Fruit fly (Drosophila melanogaster) ovary, adult (tissue): ENCODE results near the gene trbl.
A peak's percentile ranks its signal among the peaks of the same experiment; 100 is the strongest.

Experiments used
- CG17801 ChIP-seq: fragments of 200-800 bp; optimal IDR thresholded peaks from 2 replicates; lab custom pipeline; 2019; ENCODE audit warnings: missing biosample characterization, mild to moderate bottlenecking, missing genetic modification characterization, moderate library complexity; ENCODE audit not compliant: partially characterized antibody

trbl gene

DNA sequence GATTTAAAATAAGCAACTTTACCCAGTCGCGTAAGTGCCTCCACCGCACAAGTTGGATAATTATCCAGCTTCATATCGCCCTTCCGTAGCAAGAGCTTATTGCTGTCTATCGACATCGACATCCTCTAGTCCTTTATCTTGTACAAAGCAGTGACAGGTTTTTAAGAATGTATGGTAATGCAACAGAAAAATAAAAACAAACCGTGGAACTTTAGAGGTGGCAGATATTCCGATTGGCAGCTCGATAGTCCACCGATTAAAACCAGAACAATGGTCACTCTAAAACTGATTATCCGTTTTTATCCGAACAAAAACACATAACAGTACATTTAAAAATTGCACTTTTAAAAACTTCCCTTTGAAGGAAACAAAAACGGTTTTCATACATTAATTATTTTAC, 26.0 kb upstream of the trbl start, which contains the start of gene CG5274:
CG5274 (minus strand) TSS at position 218 of the 400 bp plus-strand sequence.
- TF ChIP-seq CG17801 (GFP tag; lab: Kevin White, UChicago) = no peak

DNA sequence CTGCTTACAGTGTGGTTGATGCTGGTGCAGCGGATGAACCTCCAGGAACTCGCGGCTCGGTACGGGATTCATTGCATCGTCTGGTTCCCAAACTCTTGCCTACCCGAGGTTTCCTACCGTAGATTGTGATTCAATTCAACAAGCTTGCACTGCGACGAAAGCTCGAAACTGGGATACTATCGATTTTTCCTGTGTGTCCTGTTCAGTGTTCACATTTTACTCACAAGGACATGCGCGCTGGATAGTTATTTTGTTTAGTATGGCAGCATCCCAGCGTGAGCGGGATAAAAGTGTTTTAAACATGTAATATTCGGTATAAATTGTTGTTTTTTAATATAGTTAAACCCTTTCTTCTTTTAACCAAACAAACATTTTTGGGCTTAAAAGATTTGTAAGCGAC, 24.5 kb upstream of the trbl start, which contains the start of gene CG5282:
CG5282 (minus strand) TSS at position 184 of the 400 bp plus-strand sequence.
- TF ChIP-seq CG17801 (GFP tag; lab: Kevin White, UChicago) = no peak

DNA sequence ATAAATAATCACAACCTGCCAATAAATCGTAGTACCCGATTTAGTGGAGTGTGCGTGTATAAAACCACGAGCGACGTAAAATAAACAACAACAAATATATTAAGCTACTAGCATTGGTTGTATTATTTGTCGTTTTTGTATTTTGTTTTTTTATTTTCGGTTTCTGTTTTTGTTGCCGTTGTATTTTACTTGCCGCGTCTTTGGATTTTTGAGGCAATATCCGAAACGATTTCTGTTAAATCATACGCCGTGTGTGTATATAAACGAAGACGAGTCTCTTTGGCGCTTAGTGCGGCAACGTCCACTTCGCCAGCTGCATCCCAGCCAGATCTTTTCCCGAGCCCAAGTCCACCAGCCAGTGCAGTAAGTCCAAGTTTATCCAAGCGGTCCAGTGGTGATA, 11.9 kb upstream of the trbl start, which contains the start of gene zye:
zye (plus strand) TSS at position 301 of the 400 bp plus-strand sequence.
- TF ChIP-seq CG17801 (GFP tag; lab: Kevin White, UChicago) = no peak

DNA sequence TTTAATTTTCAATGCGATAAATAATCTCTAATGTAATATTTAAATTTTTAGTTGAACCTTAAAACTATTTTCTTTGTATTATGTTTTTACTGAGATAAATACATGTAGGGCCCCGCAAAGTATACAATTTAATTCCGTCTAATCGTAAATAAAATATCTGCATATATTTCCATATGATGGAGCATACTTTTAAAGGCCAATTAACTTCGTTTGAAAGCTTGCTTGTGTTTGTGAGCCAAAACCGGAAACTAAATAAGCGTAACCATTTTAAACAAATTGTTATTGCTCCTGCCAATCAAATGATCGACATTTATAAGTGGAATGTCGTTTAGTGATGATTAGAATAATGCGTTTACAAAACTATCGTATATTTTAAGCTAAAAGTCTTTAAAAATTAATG, 9.4 kb upstream of the trbl start:
- peak; percentile 41 for TF ChIP-seq CG17801 (GFP tag; lab: Kevin White, UChicago)

DNA sequence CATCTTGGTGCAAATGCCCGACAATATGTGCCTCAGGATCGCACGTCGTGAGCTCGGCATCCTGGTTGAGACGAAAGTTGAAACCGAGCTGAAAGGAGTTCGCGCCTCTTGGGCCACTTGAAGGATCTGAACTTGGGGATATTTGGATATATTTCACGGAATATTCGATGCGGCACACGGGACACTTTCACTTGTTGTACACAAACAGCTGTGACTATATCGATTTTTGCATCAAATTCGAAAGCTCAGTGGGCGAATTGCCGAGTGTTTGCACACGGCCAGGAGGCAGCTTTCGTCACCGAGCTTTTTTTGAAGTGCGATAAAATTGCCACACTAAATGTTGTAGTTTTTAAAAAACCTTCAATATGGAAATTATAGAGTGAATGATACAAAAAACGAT, 8.9 kb upstream of the trbl start, which contains the start of gene CG13248:
CG13248 (minus strand) TSS at position 222 of the 400 bp plus-strand sequence.
- TF ChIP-seq CG17801 (GFP tag; lab: Kevin White, UChicago) = no peak

DNA sequence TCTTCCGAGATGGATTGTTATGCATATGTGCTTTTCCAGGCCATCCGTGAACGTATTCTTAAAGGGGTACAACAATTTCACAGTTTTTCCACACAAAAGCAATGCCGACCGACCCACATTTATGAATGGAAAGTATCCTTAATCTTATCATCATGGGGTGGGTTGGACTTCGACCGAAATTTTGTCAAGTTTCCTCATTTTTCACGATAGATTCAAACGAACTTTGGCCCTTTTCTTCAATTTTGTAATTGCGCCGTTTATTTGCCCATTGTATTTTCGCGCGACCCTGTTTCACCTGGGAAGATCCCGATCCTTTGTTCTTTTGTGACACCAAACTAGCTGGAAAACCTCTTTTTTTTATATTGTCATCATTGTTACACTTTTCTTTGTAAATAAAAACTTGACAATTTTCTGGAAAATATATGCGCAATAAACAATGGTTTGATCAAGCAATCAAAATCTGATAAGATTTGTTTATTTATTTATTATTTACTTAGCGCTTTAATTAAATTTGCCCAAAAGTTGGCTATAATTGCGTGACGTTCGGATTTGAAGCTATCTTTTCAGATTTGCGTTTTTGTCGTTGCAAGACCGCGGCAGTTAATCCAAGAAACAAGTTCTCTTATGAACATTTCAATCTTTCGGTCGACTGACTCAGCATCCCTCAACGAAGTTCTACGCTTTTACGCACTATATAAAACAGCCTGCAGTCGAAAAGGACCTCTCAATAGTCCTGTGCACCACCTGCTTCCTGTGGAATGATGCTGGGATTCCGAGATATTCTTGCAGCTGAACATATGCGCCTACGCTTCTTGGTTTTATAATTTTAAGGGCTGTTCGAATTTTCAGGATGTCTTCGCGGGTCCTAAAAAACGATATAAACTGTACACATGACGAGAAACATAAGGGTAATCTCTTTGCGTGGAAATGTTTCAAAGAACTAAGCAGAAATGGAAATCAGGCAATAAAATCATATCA, 4.9 kb upstream of the trbl start:
- no peak for TF ChIP-seq CG17801 (GFP tag; lab: Kevin White, UChicago)

DNA sequence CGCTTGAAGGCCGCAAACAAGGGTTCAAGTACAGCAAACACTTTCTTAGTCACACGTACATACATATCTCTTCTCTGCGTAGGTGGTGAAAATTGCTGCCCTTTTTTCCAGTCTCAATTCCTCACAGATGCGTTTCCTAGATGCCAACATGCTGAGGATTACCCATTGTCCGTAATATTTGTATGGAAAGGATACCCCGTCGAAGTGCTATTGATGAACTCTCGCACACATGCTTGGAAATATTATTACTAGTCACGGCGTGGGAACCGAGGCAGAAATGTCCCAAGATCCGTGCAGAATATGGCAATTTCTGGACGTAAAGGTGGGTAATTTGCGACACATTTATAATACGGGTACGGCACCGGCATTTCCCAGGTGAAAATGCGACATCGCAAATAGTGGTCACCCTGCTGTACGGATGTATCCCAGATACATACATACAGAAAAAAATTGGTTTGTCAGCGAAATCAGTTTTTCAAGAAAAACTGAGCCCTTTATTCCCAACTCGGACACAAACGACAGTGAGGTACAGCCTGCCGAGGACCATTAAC, 4.0 kb upstream of the trbl start:
- no peak for TF ChIP-seq CG17801 (GFP tag; lab: Kevin White, UChicago)

DNA sequence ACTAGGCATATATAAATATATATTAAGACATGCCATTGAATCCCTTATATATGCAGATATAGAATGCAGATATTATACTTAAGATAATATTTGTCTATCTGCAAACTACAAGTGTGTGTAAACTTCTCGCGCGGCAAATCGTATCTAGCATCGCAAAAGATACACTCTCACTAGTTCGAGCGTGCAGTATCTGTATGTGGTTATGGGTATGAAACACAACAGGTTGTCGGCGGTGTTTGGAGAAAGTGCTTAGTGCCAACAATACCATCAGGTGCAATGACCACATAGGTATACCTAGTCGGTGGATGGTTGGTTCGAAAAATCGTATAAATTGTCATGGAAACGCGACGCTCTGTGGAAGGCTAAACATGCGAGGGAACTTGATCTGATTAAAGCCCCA, 3.1 kb upstream of the trbl start:
- no peak for TF ChIP-seq CG17801 (GFP tag; lab: Kevin White, UChicago)

DNA sequence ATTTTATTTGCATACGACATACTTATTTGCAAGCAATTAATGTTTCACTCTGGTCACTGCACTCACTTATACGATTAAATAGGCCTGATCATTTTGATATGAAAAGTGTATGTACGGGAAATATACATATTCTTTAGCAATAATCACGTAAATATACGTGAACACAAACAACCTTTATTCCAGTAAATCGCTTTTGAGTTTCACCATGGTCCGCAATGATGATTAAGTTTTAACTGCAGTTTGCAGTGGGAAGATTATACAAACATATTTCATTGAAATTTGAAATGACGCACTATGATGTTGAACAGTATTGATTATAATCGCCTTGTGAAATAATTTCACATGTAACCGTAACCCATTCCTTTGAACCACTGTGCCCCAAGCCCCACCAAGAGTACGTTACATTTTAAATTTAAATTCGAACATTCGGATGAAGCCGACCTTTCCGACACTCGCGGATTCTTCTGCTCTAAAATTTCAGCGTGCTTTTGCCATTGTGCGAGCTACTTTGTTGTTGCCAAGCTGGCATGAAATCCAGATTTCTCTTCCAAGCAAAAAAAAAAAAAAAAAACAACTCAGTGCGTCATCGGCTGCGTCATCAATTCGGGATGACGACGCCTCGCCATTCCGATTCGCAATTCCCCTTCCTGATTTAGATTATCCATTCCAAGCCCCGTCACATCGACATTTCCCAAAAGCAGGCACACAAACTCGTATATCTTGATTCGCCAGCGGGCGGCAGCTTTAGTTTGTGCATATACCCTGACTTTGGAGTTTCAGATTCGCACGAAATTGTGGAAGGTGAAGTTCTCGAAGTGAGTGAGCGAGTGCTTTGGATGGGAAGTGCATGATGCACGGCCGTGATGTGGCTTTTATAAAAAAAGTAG, 2.3 kb upstream of the trbl start:
- TF ChIP-seq CG17801 (GFP tag; lab: Kevin White, UChicago) = no peak

DNA sequence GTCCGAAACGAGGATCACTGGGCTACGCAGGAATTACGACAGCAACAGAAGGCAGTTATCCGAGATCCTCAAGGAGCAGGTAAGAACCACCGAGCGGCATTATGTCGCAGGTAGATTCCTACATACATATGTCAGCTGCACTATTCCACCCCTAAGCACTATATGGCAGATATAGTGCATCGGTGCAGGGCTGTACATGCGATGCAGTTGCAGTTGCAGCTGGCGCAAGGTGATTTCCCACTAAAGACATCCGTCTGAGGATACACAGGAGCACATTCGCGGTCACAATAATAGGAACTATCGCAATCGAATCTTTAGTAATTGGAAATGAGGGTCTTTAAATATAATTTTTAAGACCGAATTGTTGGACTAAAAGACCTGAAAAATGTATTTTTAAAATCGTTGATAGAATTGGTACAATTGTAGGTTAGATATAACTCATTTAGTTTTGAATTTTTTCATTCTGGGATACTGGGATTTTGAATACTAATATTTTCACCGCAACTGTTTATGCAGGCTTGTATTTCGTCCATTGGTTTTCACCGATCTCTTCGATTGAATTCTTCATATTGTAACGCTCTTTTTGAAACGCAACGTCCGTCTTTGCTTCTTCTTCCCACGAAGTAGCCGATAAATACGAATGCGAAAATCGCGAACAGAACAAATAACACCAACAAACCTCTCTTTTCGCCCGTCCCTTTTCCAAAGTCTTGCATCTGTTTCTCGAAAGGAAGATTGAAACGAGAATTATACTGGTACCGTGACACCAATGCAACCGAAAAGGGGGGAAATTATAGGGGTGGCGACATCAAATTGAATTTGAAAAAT, 1.5 kb upstream of the trbl start:
- no peak for TF ChIP-seq CG17801 (GFP tag; lab: Kevin White, UChicago)

DNA sequence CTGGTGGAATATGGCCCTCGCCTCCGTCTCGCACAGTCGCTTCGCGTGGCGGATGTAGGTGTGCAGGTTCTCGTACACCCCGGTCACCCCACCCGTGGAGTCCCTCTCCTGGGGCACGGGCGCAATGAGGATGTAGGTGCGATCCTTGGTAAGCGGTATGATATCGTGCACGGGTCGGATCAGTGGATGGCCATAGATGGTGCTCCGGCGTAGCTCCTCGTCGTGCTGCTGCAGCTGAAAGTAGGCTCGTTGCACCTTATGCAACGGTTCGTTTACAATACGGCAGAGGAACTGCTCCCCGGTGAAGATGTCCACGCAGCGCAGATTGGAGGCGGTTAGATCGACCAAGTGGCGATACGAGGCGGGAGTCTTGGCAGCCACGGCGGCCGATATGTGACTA, 894 bp downstream of the trbl start:
- no peak for TF ChIP-seq CG17801 (GFP tag; lab: Kevin White, UChicago)

DNA sequence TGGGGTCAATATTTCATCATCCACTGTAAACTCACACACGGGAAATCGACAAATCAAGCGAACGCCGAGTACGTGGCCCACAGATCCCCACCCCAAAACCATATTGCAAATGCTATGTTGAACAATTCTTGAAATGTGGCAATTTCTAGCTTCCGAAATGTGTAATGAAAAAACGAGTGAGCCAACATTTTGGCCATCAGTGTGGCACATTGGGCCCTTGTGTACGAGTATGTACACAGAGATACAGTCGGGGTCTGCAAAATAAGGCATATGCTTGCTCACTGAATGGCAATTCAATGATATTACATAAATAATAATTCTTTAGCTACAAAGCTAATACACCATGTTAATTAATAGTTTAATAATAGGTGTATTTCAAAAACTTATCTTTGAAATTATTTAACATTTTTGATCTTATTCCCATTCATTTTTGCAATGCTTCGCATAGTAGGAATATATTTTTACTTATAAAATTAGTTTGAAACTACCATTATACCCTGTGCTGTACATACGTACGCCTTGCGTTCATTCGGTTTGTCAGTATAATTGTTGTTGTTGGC, 1.8 kb downstream of the trbl start:
- TF ChIP-seq CG17801 (GFP tag; lab: Kevin White, UChicago) = peak; percentile 88
